Worm (Caenorhabditis elegans): ENCODE results near the gene abu-13.
A peak's percentile ranks its signal among the peaks of the same experiment; 100 is the strongest.

Gene abu-13

DNA sequence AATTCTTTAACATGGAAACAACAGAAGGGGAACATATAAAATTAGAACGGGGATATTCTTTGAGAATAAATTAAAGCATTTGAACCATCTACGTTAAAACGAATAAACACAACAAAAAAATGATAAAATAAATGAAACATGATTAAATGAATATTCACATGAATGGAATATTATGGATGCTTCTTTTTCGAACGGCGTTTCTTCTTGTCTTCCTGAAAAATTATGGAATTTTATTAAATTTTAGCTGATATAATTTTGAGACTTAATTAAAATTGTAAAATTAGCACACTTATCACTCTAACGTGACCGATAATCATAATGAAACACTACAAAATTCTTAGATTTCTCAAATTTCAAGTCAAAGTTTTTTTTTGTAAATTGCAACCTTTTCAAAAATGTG lies 45.1 kb downstream of the abu-13 start:
- TF ChIP-seq aly-2 (tag; optimal IDR thresholded peaks at IDR 0.05) (peak; percentile 51), fkh-4 (tag; optimal IDR thresholded peaks at IDR 0.05; ENCODE audit: borderline replicate concordance) (no peak), lin-39 (tag; optimal IDR thresholded peaks at IDR 0.05) (peak; percentile 26)

DNA sequence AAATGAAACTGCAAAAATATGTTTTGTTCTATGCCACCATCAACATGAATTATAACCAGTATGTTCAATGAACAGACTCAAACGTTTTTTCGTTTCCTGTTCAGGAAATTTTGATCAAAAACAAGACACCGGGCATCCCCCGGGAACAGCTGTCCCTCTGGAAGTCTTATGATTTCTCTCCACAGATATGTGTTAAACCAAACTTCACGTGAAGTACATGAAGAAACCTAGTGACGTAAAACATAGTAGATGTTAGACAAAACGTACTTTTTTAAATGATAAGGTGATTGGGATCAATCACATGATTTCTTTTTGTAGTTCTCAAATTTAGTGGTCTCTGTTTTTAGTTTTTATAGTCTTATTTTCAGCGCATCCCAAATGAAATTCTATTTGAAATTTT lies 47.2 kb downstream of the abu-13 start:
- TF ChIP-seq ztf-4 (tag; optimal IDR thresholded peaks at IDR 0.05) (peak; percentile 40), nhr-84 (tag; optimal IDR thresholded peaks at IDR 0.05) (no peak), F16B12.6 (tag; optimal IDR thresholded peaks at IDR 0.05) (no peak), ces-1 (GFP tag; optimal IDR thresholded peaks at IDR 0.05) (no peak), nhr-11 (tag; optimal IDR thresholded peaks at IDR 0.05) (peak; percentile 35), sox-4 (tag; optimal IDR thresholded peaks at IDR 0.05) (no peak), alr-1 (tag; optimal IDR thresholded peaks at IDR 0.05; ENCODE audit: borderline replicate concordance) (no peak), mdl-1 (tag; optimal IDR thresholded peaks at IDR 0.05) (peak in 1 of 2 experiments; percentile 23), C16A3.4 (tag; optimal IDR thresholded peaks at IDR 0.05) (no peak), rnt-1 (tag; optimal IDR thresholded peaks at IDR 0.05) (peak; percentile 63), unc-130 (tag; optimal IDR thresholded peaks at IDR 0.05) (peak; percentile 56), lir-3 (tag; optimal IDR thresholded peaks at IDR 0.05; ENCODE audit: poor library complexity) (peak; percentile 4), nhr-47 (tag; optimal IDR thresholded peaks at IDR 0.05) (peak; percentile 44), aly-2 (tag; optimal IDR thresholded peaks at IDR 0.05) (no peak), mef-2 (tag; optimal IDR thresholded peaks at IDR 0.05) (no peak), skn-1 (tag; optimal IDR thresholded peaks at IDR 0.05) (no peak), irx-1 (tag; optimal IDR thresholded peaks at IDR 0.05) (no peak), tbx-2 (tag; optimal IDR thresholded peaks at IDR 0.05) (peak; percentile 58), fkh-4 (tag; optimal IDR thresholded peaks at IDR 0.05; ENCODE audit: borderline replicate concordance) (no peak), ceh-88 (GFP tag; IDR thresholded peaks at IDR 0.05) (0 out of 2 replicates have a peak, but pooled peaks have one; percentile 14), ceh-90 (tag; optimal IDR thresholded peaks at IDR 0.05) (no peak), aha-1 (tag; optimal IDR thresholded peaks at IDR 0.05) (no peak), elt-3 (tag; optimal IDR thresholded peaks at IDR 0.05) (peak in 2 of 6 experiments; percentile 41 to 83), egl-13 (tag; optimal IDR thresholded peaks at IDR 0.05) (no peak), lin-35 (GFP tag; optimal IDR thresholded peaks at IDR 0.05) (peak in 1 of 2 experiments; percentile 61), nhr-12 (tag; optimal IDR thresholded peaks at IDR 0.05) (no peak), swsn-7 (tag; optimal IDR thresholded peaks at IDR 0.05) (peak; percentile 12), snpc-4 (tag; optimal IDR thresholded peaks at IDR 0.05) (no peak), lin-39 (tag; optimal IDR thresholded peaks at IDR 0.05) (peak; percentile 29), lin-14 (GFP tag; optimal IDR thresholded peaks at IDR 0.05) (peak; percentile 82), jun-1 (tag; optimal IDR thresholded peaks at IDR 0.05) (no peak), nhr-20 (tag; optimal IDR thresholded peaks at IDR 0.05) (peak; percentile 83), lsy-2 (tag; optimal IDR thresholded peaks at IDR 0.05) (peak; percentile 54 to 70), elt-2 (tag; optimal IDR thresholded peaks at IDR 0.05) (peak; percentile 11), nhr-71 (tag; optimal IDR thresholded peaks at IDR 0.05) (peak; percentile 91), fos-1 (tag; optimal IDR thresholded peaks at IDR 0.05) (peak; percentile 5), efl-1 (optimal IDR thresholded peaks at IDR 0.05) (peak; percentile 9 to 21), efl-1 (GFP tag; optimal IDR thresholded peaks at IDR 0.05 in 1 of 2) (peak in 1 of 2 experiments; percentile 11), Y116A8C.19 (tag; optimal IDR thresholded peaks at IDR 0.05; ENCODE audit: borderline replicate concordance) (no peak), nhr-90 (tag; optimal IDR thresholded peaks at IDR 0.05; ENCODE audit: poor library complexity) (peak; percentile 44), mep-1 (tag; optimal IDR thresholded peaks at IDR 0.05) (peak; percentile 21), hlh-4 (tag; optimal IDR thresholded peaks at IDR 0.05) (no peak), nhr-19 (GFP tag; conservative IDR thresholded peaks at IDR 0.05) (peak; percentile 79), nhr-77 (tag; optimal IDR thresholded peaks at IDR 0.05) (no peak), nhr-85 (tag) (peak; percentile 85), blmp-1 (tag; optimal IDR thresholded peaks at IDR 0.05) (peak; percentile 48), dpl-1 (GFP tag; optimal IDR thresholded peaks at IDR 0.05) (peak in 2 of 3 experiments; percentile 10 to 31), snu-23 (GFP tag; optimal IDR thresholded peaks at IDR 0.05) (peak; percentile 73), lin-13 (GFP tag; optimal IDR thresholded peaks at IDR 0.05) (peak; percentile 26), grh-1 (GFP tag; IDR thresholded peaks at IDR 0.05) (peak; percentile 50)

All from whole organism, L1 larva.